Worm (Caenorhabditis elegans): Measurements from ENCODE around the gene dnj-16.
A peak's percentile ranks its signal among the peaks of the same experiment; 100 is the strongest.

Gene dnj-16

ce11 chrIII:4176109-4176596, 14.8 kb upstream of the dnj-16 start, which contains the start of the genes hrde-1 and C16C10.13 (continued):
- peak; percentile 80 for TF ChIP-seq rcor-1 (GFP tag; IDR thresholded peaks at IDR 0.05)
- TF ChIP-seq lsl-1 (GFP tag; optimal IDR thresholded peaks at IDR 0.05): peak; percentile 91
- TF ChIP-seq sea-2 (GFP tag; IDR thresholded peaks at IDR 0.05): no peak
- no peak for TF ChIP-seq sdz-38 (tag; optimal IDR thresholded peaks at IDR 0.05)
- no peak for TF ChIP-seq egl-18 (GFP tag; IDR thresholded peaks at IDR 0.05)
- peak; percentile 80 for TF ChIP-seq dpl-1 (GFP tag; optimal IDR thresholded peaks at IDR 0.05)
- TF ChIP-seq nhr-120 (GFP tag; IDR thresholded peaks at IDR 0.05): no peak
- TF ChIP-seq unc-62 (GFP tag; optimal IDR thresholded peaks at IDR 0.05): no peak
- peak; percentile 79 for TF ChIP-seq tlf-1 (GFP tag; optimal IDR thresholded peaks at IDR 0.05)
- TF ChIP-seq unc-130 (GFP tag; optimal IDR thresholded peaks at IDR 0.05): peak; percentile 93
- TF ChIP-seq let-526 (GFP tag; IDR thresholded peaks at IDR 0.05): no peak
- TF ChIP-seq efl-1 (GFP tag; optimal IDR thresholded peaks at IDR 0.05): peak; percentile 97
- TF ChIP-seq Y56A3A.18 (GFP tag; IDR thresholded peaks at IDR 0.05): no peak
- TF ChIP-seq egl-44 (GFP tag; IDR thresholded peaks at IDR 0.05): no peak
- no peak for TF ChIP-seq nfya-1 (tag; optimal IDR thresholded peaks at IDR 0.05; ENCODE audit: borderline replicate concordance, insufficient read depth)
- no peak for TF ChIP-seq nfya-2 (GFP tag; IDR thresholded peaks at IDR 0.05)
- TF ChIP-seq somi-1 (GFP tag; optimal IDR thresholded peaks at IDR 0.05): no peak
- TF ChIP-seq ztf-6 (GFP tag; IDR thresholded peaks at IDR 0.05): no peak
- no peak for TF ChIP-seq lag-1 (GFP tag; IDR thresholded peaks at IDR 0.05)
- TF ChIP-seq cebp-2 (GFP tag; IDR thresholded peaks at IDR 0.05): no peak
- no peak for TF ChIP-seq sptf-2 (GFP tag; optimal IDR thresholded peaks at IDR 0.05)
- TF ChIP-seq mxl-1 (tag; optimal IDR thresholded peaks at IDR 0.05): no peak
- TF ChIP-seq rec-8 (tag; optimal IDR thresholded peaks at IDR 0.05): no peak
- TF ChIP-seq repo-1 (tag; optimal IDR thresholded peaks at IDR 0.05): no peak
- no peak for TF ChIP-seq B0336.3 (GFP tag; IDR thresholded peaks at IDR 0.05)
- no peak for TF ChIP-seq nhr-27 (tag; optimal IDR thresholded peaks at IDR 0.05)
- no peak for TF ChIP-seq snpc-4 (GFP tag; optimal IDR thresholded peaks at IDR 0.05)
- peak in 1 of 4 experiments; percentile 56 for TF ChIP-seq snpc-4 (tag; optimal IDR thresholded peaks at IDR 0.05)
- no peak for TF ChIP-seq nhr-90 (tag; optimal IDR thresholded peaks at IDR 0.05)
- TF ChIP-seq mes-4 (tag; optimal IDR thresholded peaks at IDR 0.05): no peak

ce11 chrIII:4178564-4178963, 12.4 kb upstream of the dnj-16 start, which contains the start of gene C16C10.2:
TSS of gene C16C10.2 (minus strand) at chrIII:4178664.
- 0 out of 2 replicates have a peak, but pooled peaks have one; percentile 27 for TF ChIP-seq hsf-1 (GFP tag; IDR thresholded peaks at IDR 0.05)
- no peak for TF ChIP-seq unc-62 (GFP tag; optimal IDR thresholded peaks at IDR 0.05)

- TF ChIP-seq pbrm-1 (GFP tag; IDR thresholded peaks at IDR 0.05) (no peak), aptf-3 (GFP tag; IDR thresholded peaks at IDR 0.05) (0 out of 2 replicates have a peak, but pooled peaks have one; percentile 20)
Observed at ce11 chrIII:4181338-4181737, 9.6 kb upstream of the dnj-16 start, which contains the start of gene C16C10.1. TSS of gene C16C10.1 (minus strand) at chrIII:4181438.

ce11 chrIII:4186751-4187309, 4.1 kb upstream of the dnj-16 start, which contains the start of gene lars-1:
TSS of gene lars-1 (minus strand) at chrIII:4186801.
- TF ChIP-seq nhr-80 (tag; optimal IDR thresholded peaks at IDR 0.05) (peak; percentile 48), let-607 (tag; optimal IDR thresholded peaks at IDR 0.05) (peak; percentile 87 to 92), somi-1 (GFP tag; optimal IDR thresholded peaks at IDR 0.05) (no peak)
